Worm (Caenorhabditis elegans) whole organism, L3 larva: Measurements from ENCODE around the gene tbx-34.

Experiments
- elt-1 ChIP-seq: fragments of 150-350 bp; optimal IDR thresholded peaks from 2 replicates; lab custom pipeline; 2014; ENCODE audit warnings: missing biosample characterization, missing genetic modification characterization
- elt-3 ChIP-seq, 3 experiments: fragments of 150-350 bp in 1 of 3; sonication (generic microtip) in 2 of 3; optimal IDR thresholded peaks; 2 replicates in 2 of 3; 4 replicates in 1 of 3; lab custom pipeline; 2014 to 2017; ENCODE audit warnings: missing biosample characterization in 3 of 3, missing genetic modification characterization in 3 of 3
- eor-1 ChIP-seq, 2 experiments: fragments of 150-350 bp; optimal IDR thresholded peaks; 2 replicates each; lab custom pipeline; 2014 to 2018; ENCODE audit warnings: missing biosample characterization in 2 of 2, missing genetic modification characterization in 2 of 2
- fkh-10 ChIP-seq: sonication (generic microtip); optimal IDR thresholded peaks from 2 replicates; lab custom pipeline; 2017; ENCODE audit warnings: missing biosample characterization, missing genetic modification reagents, missing genetic modification characterization
- lin-15B ChIP-seq: fragments of 150-350 bp; optimal IDR thresholded peaks from 2 replicates; lab custom pipeline; 2014; ENCODE audit warnings: missing biosample characterization, missing genetic modification characterization
- nhr-11 ChIP-seq: fragments of 150-350 bp; optimal IDR thresholded peaks from 2 replicates; lab custom pipeline; 2014; ENCODE audit warnings: missing biosample characterization, missing genetic modification characterization
- nhr-25 ChIP-seq: sonication (generic microtip); optimal IDR thresholded peaks from 2 replicates; lab custom pipeline; 2017; ENCODE audit warnings: missing biosample characterization, missing genetic modification characterization
- nhr-28 ChIP-seq: fragments of 150-350 bp; optimal IDR thresholded peaks from 2 replicates; lab custom pipeline; 2014; ENCODE audit warnings: missing biosample characterization, missing genetic modification characterization
- nhr-76 ChIP-seq: fragments of 150-350 bp; sonication (generic microtip); optimal IDR thresholded peaks from 5 replicates; lab custom pipeline; 2014; ENCODE audit warnings: missing biosample characterization, missing genetic modification characterization
- sea-2 ChIP-seq: fragments of 150-350 bp; sonication (generic microtip); optimal IDR thresholded peaks from 4 replicates; lab custom pipeline; 2014; ENCODE audit warnings: missing biosample characterization, missing genetic modification reagents, missing genetic modification characterization
- skn-1 ChIP-seq: fragments of 150-350 bp; optimal IDR thresholded peaks from 2 replicates; lab custom pipeline; 2014; ENCODE audit warnings: missing biosample characterization, missing genetic modification characterization
- zag-1 ChIP-seq: fragments of 150-350 bp; optimal IDR thresholded peaks from 2 replicates; lab custom pipeline; 2014; ENCODE audit warnings: missing biosample characterization, missing genetic modification characterization

DNA sequence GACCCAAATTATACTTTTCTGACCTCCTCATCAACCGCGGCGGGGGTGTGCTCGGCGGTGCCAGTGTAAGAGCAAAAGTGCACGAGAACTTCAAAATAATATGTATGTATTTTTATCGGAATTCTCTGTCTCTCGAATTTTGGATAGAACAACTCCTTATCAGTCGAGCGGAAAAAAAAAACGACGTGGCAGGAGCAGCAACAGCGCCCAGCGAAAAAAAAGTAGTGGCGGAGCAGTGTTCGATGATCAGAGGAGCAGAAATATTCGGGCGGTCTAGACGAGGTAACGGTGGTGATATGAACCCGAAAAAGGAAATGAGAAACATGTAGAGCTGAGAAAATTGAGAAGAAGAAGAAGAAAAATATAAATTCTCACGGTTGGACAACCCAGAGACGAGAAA, 24.8 kb downstream of the tbx-34 start:
- TF ChIP-seq elt-3 (tag; optimal IDR thresholded peaks at IDR 0.05; lab: Kevin White, UChicago) (no peak), skn-1 (tag; lab: Kevin White, UChicago) (no peak), nhr-11 (tag; lab: Kevin White, UChicago) (no peak), zag-1 (tag; lab: Kevin White, UChicago) (no peak), eor-1 (tag; optimal IDR thresholded peaks at IDR 0.05; lab: Kevin White, UChicago) (no peak), nhr-28 (tag; lab: Kevin White, UChicago) (no peak), sea-2 (GFP tag; lab: Kevin White, UChicago) (no peak), lin-15B (tag; lab: Kevin White, UChicago) (no peak), nhr-25 (tag; lab: Kevin White, UChicago) (no peak), elt-1 (tag; lab: Kevin White, UChicago) (no peak), nhr-76 (tag; lab: Kevin White, UChicago) (no peak), fkh-10 (GFP tag; lab: Kevin White, UChicago) (no peak)
